Worm (Caenorhabditis elegans) whole organism, young adult: ENCODE data around the gene C17A2.4.

Experiments
- B0019.2 ChIP-seq: fragments of 200-800 bp; sonication (Bioruptor generic); conservative IDR thresholded peaks from 2 replicates; pipeline ENCODE4 v1.3.6; 2022; ENCODE audit warnings: missing genetic modification reagents, missing genetic modification characterization, missing compliant biosample characterization
- C06A6.2 ChIP-seq: fragments of 200-800 bp; sonication (Bioruptor generic); conservative IDR thresholded peaks from 2 replicates; pipeline ENCODE4 v1.3.6; 2022; ENCODE audit warnings: missing genetic modification characterization, missing compliant biosample characterization
- C17E4.6 ChIP-seq: fragments of 200-800 bp; sonication (Bioruptor generic); IDR thresholded peaks from 2 replicates; pipeline ENCODE4 v1.3.6; 2022; ENCODE audit warnings: missing genetic modification reagents, missing genetic modification characterization, missing compliant biosample characterization
- F37B4.10 ChIP-seq: fragments of 200-800 bp; sonication (Bioruptor generic); IDR thresholded peaks from 2 replicates; pipeline ENCODE4 v1.3.6; 2022; ENCODE audit warnings: missing genetic modification characterization, missing compliant biosample characterization
- F55B11.4 ChIP-seq: sonication (generic microtip); optimal IDR thresholded peaks from 2 replicates; lab custom pipeline; 2016; ENCODE audit warnings: missing compliant biosample characterization, missing genetic modification characterization, borderline replicate concordance; ENCODE audit not compliant: insufficient read depth
- F57C9.4 ChIP-seq: sonication (generic microtip); optimal IDR thresholded peaks from 2 replicates; lab custom pipeline; 2017; ENCODE audit warnings: mild to moderate bottlenecking, missing genetic modification characterization, missing compliant biosample characterization
- Y67H2A.10 ChIP-seq: fragments of 200-800 bp; sonication (Bioruptor generic); conservative IDR thresholded peaks from 2 replicates; pipeline ENCODE4 v1.3.6; 2022; ENCODE audit warnings: missing genetic modification reagents, missing genetic modification characterization, missing compliant biosample characterization
- aptf-2 ChIP-seq: fragments of 200-800 bp; sonication (Bioruptor generic); conservative IDR thresholded peaks from 2 replicates; pipeline ENCODE4 v1.3.6; 2022; ENCODE audit warnings: missing genetic modification reagents, missing genetic modification characterization, missing compliant biosample characterization
- attf-3 ChIP-seq: fragments of 200-800 bp; sonication (Bioruptor generic); conservative IDR thresholded peaks from 2 replicates; pipeline ENCODE4 v1.3.6; 2022; ENCODE audit warnings: missing genetic modification reagents, missing genetic modification characterization, missing compliant biosample characterization
- bed-1 ChIP-seq: fragments of 200-800 bp; sonication (Bioruptor generic); IDR thresholded peaks from 2 replicates; pipeline ENCODE4 v1.3.6; 2022; ENCODE audit warnings: missing genetic modification reagents, missing genetic modification characterization, missing compliant biosample characterization
- cebp-1 ChIP-seq, 2 experiments: fragments of 200-800 bp in 1 of 2; sonication (Bioruptor generic) in 1 of 2; sonication (generic microtip) in 1 of 2; IDR thresholded peaks in 1 of 2; optimal IDR thresholded peaks in 1 of 2; 2 replicates each; pipeline versions ENCODE4 v1.3.6 to Lab custom; 2017 to 2022; ENCODE audit warnings: missing compliant biosample characterization in 2 of 2, missing genetic modification characterization in 2 of 2, mild to moderate bottlenecking in 1 of 2, missing genetic modification reagents in 1 of 2, moderate library complexity in 1 of 2
- ceh-100 ChIP-seq: fragments of 200-800 bp; sonication (Bioruptor generic); IDR thresholded peaks from 2 replicates; pipeline ENCODE4 v1.3.6; 2022; ENCODE audit warnings: missing genetic modification reagents, missing genetic modification characterization, missing compliant biosample characterization
- dpl-1 ChIP-seq: fragments of 150-350 bp; optimal IDR thresholded peaks from 2 replicates; lab custom pipeline; 2014; ENCODE audit warnings: missing biosample characterization, missing genetic modification reagents, missing genetic modification characterization
- egrh-3 ChIP-seq: fragments of 200-800 bp; sonication (Bioruptor generic); IDR thresholded peaks from 2 replicates; pipeline ENCODE4 v1.3.6; 2022; ENCODE audit warnings: missing genetic modification reagents, missing genetic modification characterization, missing compliant biosample characterization
- ekl-4 ChIP-seq: fragments of 200-800 bp; sonication (Bioruptor generic); IDR thresholded peaks from 2 replicates; pipeline ENCODE4 v1.3.6; 2022; ENCODE audit warnings: missing genetic modification reagents, missing genetic modification characterization, missing compliant biosample characterization
- him-1 ChIP-seq: sonication (generic microtip); optimal IDR thresholded peaks from 2 replicates; lab custom pipeline; 2016; ENCODE audit warnings: missing genotype, missing genetic modification reagents, missing genetic modification characterization, missing compliant biosample characterization
- hlh-12 ChIP-seq: sonication (generic microtip); optimal IDR thresholded peaks from 2 replicates; lab custom pipeline; 2016; ENCODE audit warnings: missing genetic modification characterization, missing compliant biosample characterization
- hmg-20 ChIP-seq: fragments of 200-800 bp; sonication (Bioruptor generic); IDR thresholded peaks from 2 replicates; pipeline ENCODE4 v1.3.6; 2022; ENCODE audit warnings: missing genetic modification reagents, missing genetic modification characterization, missing compliant biosample characterization
- let-607 ChIP-seq, 2 experiments: fragments of 200-800 bp in 1 of 2; sonication (Bioruptor generic) in 1 of 2; sonication (generic microtip) in 1 of 2; optimal IDR thresholded peaks; 2 replicates each; lab custom pipeline; 2016 to 2018; ENCODE audit warnings: mild to moderate bottlenecking in 2 of 2, missing compliant biosample characterization in 2 of 2, missing genetic modification characterization in 2 of 2, moderate library complexity in 2 of 2, missing genotype in 1 of 2
- lin-35 ChIP-seq, 3 experiments: fragments of 150-350 bp in 2 of 3; sonication (generic microtip) in 1 of 3; optimal IDR thresholded peaks; 2 replicates each; lab custom pipeline; 2014 to 2018; ENCODE audit warnings: missing biosample characterization in 3 of 3, missing genetic modification characterization in 3 of 3, missing genetic modification reagents in 3 of 3
- lin-40 ChIP-seq: sonication (generic microtip); optimal IDR thresholded peaks from 2 replicates; lab custom pipeline; 2016; ENCODE audit warnings: missing genetic modification characterization, mild to moderate bottlenecking, missing compliant biosample characterization, missing genotype, missing genetic modification reagents
- lir-1 ChIP-seq: fragments of 200-800 bp; sonication (Bioruptor generic); conservative IDR thresholded peaks from 2 replicates; pipeline ENCODE4 v1.3.6; 2022; ENCODE audit warnings: missing genetic modification reagents, missing genetic modification characterization, missing compliant biosample characterization
- nfya-1 ChIP-seq: sonication (generic microtip); optimal IDR thresholded peaks from 2 replicates; lab custom pipeline; 2017; ENCODE audit warnings: antibody characterized with exemption, missing compliant biosample characterization, missing genetic modification characterization, borderline replicate concordance; ENCODE audit not compliant: insufficient read depth
- nfya-2 ChIP-seq: fragments of 200-800 bp; sonication (Bioruptor generic); IDR thresholded peaks from 2 replicates; pipeline ENCODE4 v1.3.6; 2022; ENCODE audit warnings: missing genetic modification reagents, missing genetic modification characterization, missing compliant biosample characterization
- nhr-120 ChIP-seq: fragments of 200-800 bp; sonication (Bioruptor generic); IDR thresholded peaks from 2 replicates; pipeline ENCODE4 v1.3.6; 2022; ENCODE audit warnings: missing genetic modification characterization, missing compliant biosample characterization
- nhr-80 ChIP-seq: sonication (generic microtip); optimal IDR thresholded peaks from 2 replicates; lab custom pipeline; 2016; ENCODE audit warnings: missing genetic modification characterization, missing compliant biosample characterization
- rec-8 ChIP-seq, 2 experiments: sonication (generic microtip); optimal IDR thresholded peaks; 2 replicates each; lab custom pipeline; 2016; ENCODE audit warnings: mild to moderate bottlenecking in 2 of 2, missing genetic modification characterization in 2 of 2, missing genetic modification reagents in 2 of 2, missing genotype in 2 of 2, missing biosample characterization in 1 of 2, missing compliant biosample characterization in 1 of 2, moderate library complexity in 1 of 2
- rpc-1 ChIP-seq, 2 experiments: fragments of 150-350 bp in 1 of 2; sonication (generic microtip) in 1 of 2; optimal IDR thresholded peaks; 2 replicates each; lab custom pipeline; 2014 to 2018; ENCODE audit warnings: missing biosample characterization in 1 of 2, missing genetic modification characterization in 1 of 2, missing genetic modification reagents in 1 of 2, missing genotype in 1 of 2
- snpc-4 ChIP-seq, 5 experiments: fragments of 150-350 bp in 1 of 5; sonication (generic microtip) in 4 of 5; optimal IDR thresholded peaks; 2 replicates each; lab custom pipeline; 2014 to 2018; ENCODE audit warnings: missing genetic modification characterization in 5 of 5, missing biosample characterization in 3 of 5, antibody characterized with exemption in 2 of 5, mild to moderate bottlenecking in 2 of 5, missing compliant biosample characterization in 2 of 5, missing genotype in 2 of 5, moderate library complexity in 2 of 5, missing genetic modification reagents in 1 of 5
- somi-1 ChIP-seq: fragments of 200-800 bp; sonication (Bioruptor generic); optimal IDR thresholded peaks from 2 replicates; lab custom pipeline; 2018; ENCODE audit warnings: mild to moderate bottlenecking, missing genetic modification characterization, missing compliant biosample characterization
- tlf-1 ChIP-seq: fragments of 200-800 bp; sonication (Bioruptor generic); optimal IDR thresholded peaks from 2 replicates; lab custom pipeline; 2018; ENCODE audit warnings: mild to moderate bottlenecking, missing genetic modification characterization, missing compliant biosample characterization
- ztf-3 ChIP-seq: fragments of 200-800 bp; sonication (Bioruptor generic); optimal IDR thresholded peaks from 2 replicates; lab custom pipeline; 2018; ENCODE audit warnings: mild to moderate bottlenecking, missing genetic modification characterization, missing compliant biosample characterization

The C17A2.4 gene

ce11 chrII:3827801-3828200, 11.9 kb upstream of the C17A2.4 start, which contains the start of gene F54D10.8:
F54D10.8 (minus strand) TSS chrII:3827901.
- TF ChIP-seq F57C9.4 (tag; lab: Kevin White, UChicago) (no peak), ceh-100 (no peak), lin-35 (GFP tag; optimal IDR thresholded peaks at IDR 0.05; lab: Kevin White, UChicago) (no peak), let-607 (tag; optimal IDR thresholded peaks at IDR 0.05; lab: Kevin White, UChicago) (no peak), hmg-20 (GFP tag; lab: Robert Waterston, UW) (no peak), B0019.2 (GFP tag; lab: Robert Waterston, UW) (no peak), somi-1 (GFP tag; lab: Kevin White, UChicago) (no peak), attf-3 (GFP tag; lab: Robert Waterston, UW) (no peak), nhr-80 (tag; lab: Kevin White, UChicago) (no peak), nfya-1 (tag; lab: Kevin White, UChicago) (no peak), rec-8 (tag; optimal IDR thresholded peaks at IDR 0.05; lab: Kevin White, UChicago) (no peak), ztf-3 (GFP tag; lab: Kevin White, UChicago) (no peak), snpc-4 (GFP tag; optimal IDR thresholded peaks at IDR 0.05; lab: Kevin White, UChicago) (no peak), snpc-4 (tag; optimal IDR thresholded peaks at IDR 0.05; lab: Kevin White, UChicago) (no peak)

ce11 chrII:3829623-3830022, 10.0 kb upstream of the C17A2.4 start:
- TF ChIP-seq aptf-2 (GFP tag; lab: Robert Waterston, UW) (no peak), tlf-1 (GFP tag; lab: Kevin White, UChicago) (no peak), ekl-4 (GFP tag; lab: Robert Waterston, UW) (no peak), Y67H2A.10 (GFP tag; lab: Robert Waterston, UW) (no peak), F37B4.10 (GFP tag; lab: Robert Waterston, UW) (no peak), F55B11.4 (tag; lab: Kevin White, UChicago) (no peak), him-1 (tag; lab: Kevin White, UChicago) (no peak)

ce11 chrII:3832383-3832782, 7.3 kb upstream of the C17A2.4 start, which contains the start of gene F54D10.9:
F54D10.9 (minus strand) TSS chrII:3832483.
- no peak for TF ChIP-seq lin-40 (tag; lab: Kevin White, UChicago)
- TF ChIP-seq hlh-12, result no peak
- no peak for TF ChIP-seq egrh-3 (GFP tag; lab: Robert Waterston, UW)
- no peak for TF ChIP-seq bed-1 (GFP tag; lab: Robert Waterston, UW)
- TF ChIP-seq dpl-1 (GFP tag; lab: Kevin White, UChicago), result no peak
- no peak for TF ChIP-seq nfya-2
- TF ChIP-seq nhr-120 (GFP tag; lab: Robert Waterston, UW), result no peak
- TF ChIP-seq C17E4.6 (GFP tag; lab: Robert Waterston, UW), result no peak
- no peak for TF ChIP-seq rpc-1 (optimal IDR thresholded peaks at IDR 0.05; lab: Kevin White, UChicago)
- TF ChIP-seq rpc-1 (tag; optimal IDR thresholded peaks at IDR 0.05; lab: Kevin White, UChicago), result no peak
- no peak for TF ChIP-seq C06A6.2 (GFP tag; lab: Robert Waterston, UW)
- TF ChIP-seq cebp-1 (GFP tag; IDR thresholded peaks at IDR 0.05; lab: Robert Waterston, UW), result no peak
- no peak for TF ChIP-seq cebp-1 (tag; optimal IDR thresholded peaks at IDR 0.05; lab: Kevin White, UChicago)

ce11 chrII:3835915-3836314, 3.7 kb upstream of the C17A2.4 start, which contains the start of gene oac-4:
oac-4 (minus strand) TSS chrII:3836015.
- no peak for TF ChIP-seq lir-1 (GFP tag; lab: Robert Waterston, UW)
- no peak for TF ChIP-seq nfya-1 (tag; lab: Kevin White, UChicago)
